Worm (Caenorhabditis elegans) whole organism, midembryonic: ENCODE measurements around the gene pgp-8.

Source experiments
- T22C8.4 ChIP-seq: fragments of 200-800 bp; sonication (Bioruptor generic); IDR thresholded peaks from 2 replicates; pipeline ENCODE4 v1.3.6; 2022; ENCODE audit warnings: missing genetic modification characterization, missing compliant biosample characterization
- cog-1 ChIP-seq: sonication (generic microtip); optimal IDR thresholded peaks from 2 replicates; lab custom pipeline; 2016; ENCODE audit warnings: missing genetic modification characterization, missing compliant biosample characterization
- flt-1 ChIP-seq: fragments of 200-800 bp; sonication (Bioruptor generic); IDR thresholded peaks from 2 replicates; pipeline ENCODE4 v1.3.6; 2022; ENCODE audit warnings: missing genetic modification characterization, missing compliant biosample characterization
- klf-2 ChIP-seq: fragments of 200-800 bp; sonication (Bioruptor generic); conservative IDR thresholded peaks from 2 replicates; pipeline ENCODE4 v1.3.6; 2022; ENCODE audit warnings: missing genetic modification reagents, missing genetic modification characterization, missing compliant biosample characterization
- med-1 ChIP-seq: sonication (generic microtip); optimal IDR thresholded peaks from 2 replicates; lab custom pipeline; 2017; ENCODE audit warnings: missing genetic modification characterization, mild to moderate bottlenecking, missing compliant biosample characterization, antibody characterized with exemption, missing genetic modification reagents; ENCODE audit not compliant: insufficient read depth
- ref-1 ChIP-seq: fragments of 200-800 bp; sonication (Bioruptor generic); conservative IDR thresholded peaks from 2 replicates; pipeline ENCODE4 v1.3.6; 2022; ENCODE audit warnings: missing genetic modification reagents, missing genetic modification characterization, missing compliant biosample characterization
- tab-1 ChIP-seq: fragments of 200-800 bp; sonication (Bioruptor generic); IDR thresholded peaks from 2 replicates; pipeline ENCODE4 v1.3.6; 2022; ENCODE audit warnings: missing genetic modification characterization, missing compliant biosample characterization
- ztf-23 ChIP-seq: fragments of 200-800 bp; sonication (Bioruptor generic); IDR thresholded peaks from 2 replicates; pipeline ENCODE4 v1.3.6; 2022; ENCODE audit warnings: missing genetic modification reagents, missing genetic modification characterization, missing compliant biosample characterization
- ztf-29 ChIP-seq: fragments of 200-800 bp; sonication (Bioruptor generic); IDR thresholded peaks from 2 replicates; pipeline ENCODE4 v1.3.6; 2022; ENCODE audit warnings: missing genetic modification reagents, missing genetic modification characterization, missing compliant biosample characterization

pgp-8 gene

DNA sequence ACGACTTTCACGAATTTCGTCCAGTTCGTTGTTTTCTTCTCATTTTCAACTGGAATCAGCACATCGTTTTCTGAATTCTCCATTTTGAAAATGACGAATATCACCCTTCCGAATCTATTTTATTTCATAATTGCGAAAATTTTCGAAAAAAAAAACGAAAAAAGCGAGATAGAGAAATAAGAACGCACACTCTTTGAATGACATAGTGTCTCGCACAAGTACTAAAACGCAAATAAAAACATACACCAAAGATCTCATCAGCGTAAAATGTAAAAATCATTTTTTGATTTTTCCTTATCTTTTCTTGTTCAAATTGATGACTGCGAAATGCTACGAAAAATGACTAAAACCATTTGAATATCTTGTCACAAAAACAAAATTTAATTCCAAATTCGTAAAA is at the start of gene pgp-8:
TSS of gene pgp-8 (minus strand) at position 101 of the 400 bp plus-strand sequence.
- TF ChIP-seq ref-1 (no peak), ztf-23 (GFP tag; lab: Robert Waterston, UW) (no peak), flt-1 (no peak), cog-1 (tag; lab: Kevin White, UChicago) (no peak)

DNA sequence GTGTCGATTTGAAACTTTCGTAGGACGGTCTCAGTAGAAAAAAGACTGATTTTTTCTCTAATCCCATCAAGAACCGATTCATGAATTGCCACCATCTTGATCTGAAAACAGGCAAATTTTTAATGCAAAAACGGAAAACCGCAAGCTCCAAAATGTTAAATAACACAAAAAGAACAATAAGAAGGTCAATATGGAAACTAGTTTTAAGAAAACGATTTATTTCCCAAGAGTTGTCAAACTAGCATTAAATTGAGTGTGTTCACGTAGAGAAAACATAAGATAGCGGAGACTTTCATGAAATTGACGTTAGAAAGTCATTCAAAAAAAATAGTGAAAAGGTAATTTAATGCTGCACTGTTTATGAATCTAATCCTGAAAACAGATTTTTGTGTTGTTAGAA is 49.8 kb upstream of the pgp-8 start, which contains the start of gene F47B10.9:
TSS of gene F47B10.9 (minus strand) at position 101 of the 400 bp plus-strand sequence.
- TF ChIP-seq flt-1 (no peak), ztf-29 (GFP tag; lab: Robert Waterston, UW) (no peak), ref-1 (no peak), ztf-23 (GFP tag; lab: Robert Waterston, UW) (no peak), tab-1 (GFP tag; lab: Robert Waterston, UW) (no peak), med-1 (GFP tag; lab: Kevin White, UChicago) (no peak), T22C8.4 (GFP tag; lab: Robert Waterston, UW) (no peak), klf-2 (GFP tag; lab: Robert Waterston, UW) (no peak), cog-1 (tag; lab: Kevin White, UChicago) (no peak)

DNA sequence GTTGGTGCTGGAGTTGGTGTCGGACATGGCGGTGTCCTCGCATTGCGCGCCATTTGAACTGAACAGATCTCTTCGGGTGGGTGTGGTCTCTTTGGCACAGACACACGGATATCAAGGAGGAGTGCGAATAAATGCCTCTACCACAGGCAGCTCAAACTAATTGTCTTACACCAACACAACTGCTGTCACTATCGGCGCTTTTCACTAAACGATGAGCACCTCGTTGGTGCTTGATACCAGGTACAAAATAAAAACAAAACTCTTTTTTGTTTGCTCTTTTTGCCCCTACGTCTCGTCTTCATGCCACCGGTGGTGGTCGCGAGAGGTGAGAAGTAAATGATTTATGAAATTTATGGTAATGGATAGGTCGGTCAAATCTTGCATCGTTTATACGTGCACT is 46.5 kb upstream of the pgp-8 start, which contains the start of gene F47B10.8:
TSS of gene F47B10.8 (minus strand) at position 101 of the 400 bp plus-strand sequence.
- no peak for TF ChIP-seq tab-1 (GFP tag; lab: Robert Waterston, UW)
- TF ChIP-seq flt-1 = no peak
- TF ChIP-seq klf-2 (GFP tag; lab: Robert Waterston, UW) = no peak
- no peak for TF ChIP-seq ref-1
- TF ChIP-seq med-1 (GFP tag; lab: Kevin White, UChicago) = no peak
- TF ChIP-seq cog-1 (tag; lab: Kevin White, UChicago) = no peak

DNA sequence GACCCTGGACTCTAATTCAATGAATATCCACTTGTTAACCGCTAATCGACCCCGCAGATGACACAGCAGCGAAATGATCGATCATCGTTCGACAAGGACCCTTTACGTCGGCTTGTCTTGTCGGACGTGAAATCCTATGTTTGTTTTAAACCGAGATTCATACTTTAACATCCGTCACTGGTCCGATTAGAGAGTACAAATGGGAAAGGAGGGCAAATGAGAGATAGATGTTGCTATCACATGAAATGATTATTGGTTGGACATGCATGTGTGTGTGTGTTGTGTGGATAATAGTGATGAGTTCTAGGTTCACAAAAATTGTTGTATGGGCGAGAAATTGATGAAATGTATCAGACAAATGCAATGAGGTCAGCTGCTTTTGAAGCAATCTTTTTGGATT is 45.4 kb upstream of the pgp-8 start:
- no peak for TF ChIP-seq ztf-29 (GFP tag; lab: Robert Waterston, UW)
- TF ChIP-seq flt-1 = no peak
- TF ChIP-seq ref-1 = no peak
- no peak for TF ChIP-seq ztf-23 (GFP tag; lab: Robert Waterston, UW)
- no peak for TF ChIP-seq cog-1 (tag; lab: Kevin White, UChicago)
- no peak for TF ChIP-seq klf-2 (GFP tag; lab: Robert Waterston, UW)

DNA sequence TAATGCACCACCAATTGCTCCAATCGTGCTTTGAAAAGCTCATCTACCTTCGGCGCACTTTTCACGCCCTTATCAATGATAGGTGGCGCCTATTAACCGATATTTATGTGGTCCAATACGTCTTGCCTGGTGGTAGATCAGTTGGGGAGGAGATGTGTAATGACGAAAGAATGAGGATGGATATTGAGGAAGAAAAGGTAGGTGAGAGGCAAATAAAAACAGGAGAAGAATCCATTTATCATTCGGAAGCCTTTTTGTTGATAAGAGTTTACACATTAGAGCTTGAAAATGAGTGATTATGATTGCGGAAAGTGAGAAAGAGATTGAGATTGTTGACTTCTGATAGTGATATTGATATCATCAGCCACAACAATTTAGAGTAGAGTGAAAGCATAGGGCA is 43.2 kb upstream of the pgp-8 start:
- TF ChIP-seq cog-1 (tag; lab: Kevin White, UChicago) = no peak
- TF ChIP-seq ztf-23 (GFP tag; lab: Robert Waterston, UW) = no peak
- TF ChIP-seq klf-2 (GFP tag; lab: Robert Waterston, UW) = no peak
- TF ChIP-seq med-1 (GFP tag; lab: Kevin White, UChicago) = no peak
- no peak for TF ChIP-seq flt-1
- no peak for TF ChIP-seq ref-1
- TF ChIP-seq T22C8.4 (GFP tag; lab: Robert Waterston, UW) = no peak
- no peak for TF ChIP-seq ztf-29 (GFP tag; lab: Robert Waterston, UW)
- TF ChIP-seq tab-1 (GFP tag; lab: Robert Waterston, UW) = no peak

DNA sequence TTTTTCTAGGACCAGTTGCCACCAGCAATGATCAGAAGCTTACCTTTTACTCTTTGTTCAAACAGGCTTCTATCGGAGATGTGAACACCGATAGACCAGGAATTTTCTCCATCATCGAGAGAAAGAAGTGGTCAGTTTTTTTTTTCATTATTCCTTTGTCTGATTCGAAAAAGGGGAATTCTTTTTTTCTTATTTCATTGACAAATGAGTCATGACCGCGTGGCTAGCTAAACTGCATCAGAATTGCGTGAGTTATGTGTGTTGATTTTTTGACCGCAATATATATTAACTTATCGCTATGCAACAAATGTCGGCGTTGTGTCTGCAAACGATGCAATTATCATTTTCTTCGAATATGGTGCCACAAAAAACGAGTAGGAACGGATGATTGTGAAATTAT is 39.2 kb upstream of the pgp-8 start:
- TF ChIP-seq klf-2 (GFP tag; lab: Robert Waterston, UW) = no peak
- TF ChIP-seq tab-1 (GFP tag; lab: Robert Waterston, UW) = no peak
- TF ChIP-seq cog-1 (tag; lab: Kevin White, UChicago) = no peak
- no peak for TF ChIP-seq T22C8.4 (GFP tag; lab: Robert Waterston, UW)

DNA sequence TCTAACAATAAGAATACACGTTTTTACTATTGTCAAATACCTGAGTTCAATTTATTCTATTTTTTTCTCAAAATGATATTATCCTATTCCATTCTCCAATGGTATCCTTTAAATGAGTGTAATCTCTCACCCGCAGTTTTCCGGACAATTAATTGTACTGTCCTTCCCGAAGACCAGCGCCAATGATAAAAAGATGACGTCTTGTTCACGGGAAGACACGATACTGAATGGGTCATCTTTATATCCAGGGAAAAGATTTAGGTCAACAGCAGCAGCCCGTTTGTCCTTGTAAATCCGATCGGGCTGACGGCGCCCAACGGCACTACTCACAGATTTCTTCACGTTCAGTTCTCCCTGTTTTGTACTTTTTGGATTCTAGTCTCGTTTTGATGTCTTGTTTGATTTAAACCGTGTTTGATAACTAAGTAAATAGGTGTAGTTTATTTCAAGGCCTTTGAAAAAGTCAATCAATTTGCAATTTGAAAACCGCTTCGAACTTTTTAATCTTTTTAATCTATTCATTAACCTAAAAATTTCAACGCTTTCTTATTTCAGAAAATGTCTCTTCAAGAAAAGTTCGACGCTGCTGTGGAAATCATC is 38.6 kb upstream of the pgp-8 start, which contains the start of gene acbp-3:
TSS of gene acbp-3 (plus strand) at position 550 of the 600 bp plus-strand sequence.
- no peak for TF ChIP-seq tab-1 (GFP tag; lab: Robert Waterston, UW)

DNA sequence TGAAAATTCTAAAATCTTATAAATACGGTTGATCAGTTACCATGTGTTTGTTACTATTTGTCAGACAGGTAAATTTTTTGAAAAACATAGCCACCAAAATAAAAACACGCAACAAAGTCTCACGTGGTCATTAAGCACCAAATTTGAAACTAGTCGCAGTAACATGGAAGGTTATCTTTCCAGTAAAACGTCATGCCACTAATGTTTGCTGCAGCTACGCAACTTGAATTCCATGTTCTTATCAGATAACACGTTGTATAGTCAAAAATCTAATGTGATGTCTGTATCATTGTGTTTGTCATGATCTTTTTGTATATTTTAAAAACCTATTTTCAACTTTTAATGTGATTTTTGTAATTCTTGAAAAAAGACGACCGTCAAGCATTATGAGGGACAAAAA is 37.5 kb upstream of the pgp-8 start:
- TF ChIP-seq ztf-23 (GFP tag; lab: Robert Waterston, UW) = no peak
- no peak for TF ChIP-seq flt-1
- TF ChIP-seq T22C8.4 (GFP tag; lab: Robert Waterston, UW) = no peak
- TF ChIP-seq klf-2 (GFP tag; lab: Robert Waterston, UW) = no peak
- no peak for TF ChIP-seq tab-1 (GFP tag; lab: Robert Waterston, UW)
- no peak for TF ChIP-seq ztf-29 (GFP tag; lab: Robert Waterston, UW)
- no peak for TF ChIP-seq ref-1
- no peak for TF ChIP-seq cog-1 (tag; lab: Kevin White, UChicago)
- TF ChIP-seq med-1 (GFP tag; lab: Kevin White, UChicago) = no peak

DNA sequence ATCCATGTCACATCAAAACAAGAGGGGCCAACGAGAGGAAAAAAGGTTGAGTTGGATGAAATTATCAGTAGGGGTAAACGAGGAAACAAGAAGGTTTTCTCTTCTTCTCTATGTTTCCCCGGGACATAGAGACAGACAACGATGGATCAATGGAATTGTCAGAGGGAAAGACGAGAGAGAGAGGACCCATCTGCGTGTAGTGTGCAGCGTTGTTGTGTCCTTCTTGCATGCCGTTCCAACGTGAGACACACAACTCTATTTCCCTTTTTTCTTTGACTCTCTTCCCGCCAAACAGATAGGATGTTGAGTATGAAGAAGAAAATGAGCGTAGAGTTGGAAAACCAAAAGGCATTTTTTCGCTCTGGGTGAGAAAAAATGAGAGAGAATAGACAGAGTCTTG is 36.7 kb upstream of the pgp-8 start:
- no peak for TF ChIP-seq cog-1 (tag; lab: Kevin White, UChicago)
- no peak for TF ChIP-seq ref-1
- no peak for TF ChIP-seq tab-1 (GFP tag; lab: Robert Waterston, UW)
- no peak for TF ChIP-seq med-1 (GFP tag; lab: Kevin White, UChicago)
- no peak for TF ChIP-seq klf-2 (GFP tag; lab: Robert Waterston, UW)
- no peak for TF ChIP-seq flt-1
- no peak for TF ChIP-seq ztf-29 (GFP tag; lab: Robert Waterston, UW)
- TF ChIP-seq ztf-23 (GFP tag; lab: Robert Waterston, UW) = no peak
- no peak for TF ChIP-seq T22C8.4 (GFP tag; lab: Robert Waterston, UW)

DNA sequence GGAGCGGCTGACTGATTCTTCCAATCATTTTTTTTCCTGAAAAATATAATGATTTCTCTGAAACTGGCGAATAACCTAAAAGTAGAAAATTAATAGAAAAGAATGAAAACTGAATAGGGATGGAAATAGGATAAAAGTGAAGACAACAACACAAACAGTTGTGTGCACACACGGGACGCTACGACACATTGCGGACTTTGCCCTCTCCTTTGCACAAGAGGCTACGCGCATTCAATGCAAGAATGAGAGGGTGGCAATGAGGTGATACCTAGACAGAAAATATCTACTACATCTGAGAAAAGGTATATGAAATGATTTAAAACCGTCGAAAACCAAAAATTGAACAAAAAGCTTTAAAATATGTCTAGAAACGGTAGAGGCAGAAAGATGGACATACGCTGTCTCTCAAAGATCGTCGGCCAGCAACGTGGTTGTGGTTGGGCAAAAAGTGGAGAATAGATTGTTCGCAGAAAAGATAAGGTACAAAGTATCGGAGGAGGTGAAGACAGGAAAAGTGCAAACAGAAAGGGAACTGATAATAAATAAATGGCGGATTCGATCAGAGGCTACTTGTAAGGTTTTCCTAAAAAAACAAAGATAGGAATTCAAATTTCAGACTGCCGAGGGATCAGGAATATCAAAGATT is 36.0 kb upstream of the pgp-8 start, which contains the start of gene suca-1:
TSS of gene suca-1 (minus strand) at position 36 of the 646 bp plus-strand sequence.
- TF ChIP-seq med-1 (GFP tag; lab: Kevin White, UChicago) (no peak), flt-1 (peak; percentile 59; the same call in 1 of the 2 replicates), T22C8.4 (GFP tag; lab: Robert Waterston, UW) (no peak)
